Worm (Caenorhabditis elegans) whole organism, mixed stage, embryonic: ENCODE data around the gene T24D5.4.

ENCODE experiments used
- M03D4.4 ChIP-seq: sonication (generic microtip); optimal IDR thresholded peaks from 2 replicates; lab custom pipeline; 2017; ENCODE audit warnings: mild to moderate bottlenecking, missing genetic modification characterization, missing compliant biosample characterization
- bed-3 ChIP-seq: fragments of 200-800 bp; sonication (Bioruptor generic); optimal IDR thresholded peaks from 3 replicates; lab custom pipeline; 2018; ENCODE audit warnings: mild to moderate bottlenecking, missing genetic modification characterization, moderate library complexity, missing compliant biosample characterization
- blmp-1 ChIP-seq: fragments of 150-350 bp; optimal IDR thresholded peaks from 2 replicates; lab custom pipeline; 2014; ENCODE audit warnings: missing biosample characterization, missing genetic modification characterization
- ceh-39 ChIP-seq: fragments of 150-350 bp; optimal IDR thresholded peaks from 2 replicates; lab custom pipeline; 2014; ENCODE audit warnings: missing biosample characterization, missing genetic modification characterization
- ceh-43 ChIP-seq: fragments of 200-800 bp; sonication (Bioruptor generic); optimal IDR thresholded peaks from 2 replicates; lab custom pipeline; 2018; ENCODE audit warnings: mild to moderate bottlenecking, missing genetic modification characterization, moderate library complexity, missing compliant biosample characterization
- ceh-83 ChIP-seq: fragments of 200-800 bp; sonication (Bioruptor generic); optimal IDR thresholded peaks from 2 replicates; lab custom pipeline; 2018; ENCODE audit warnings: mild to moderate bottlenecking, missing genetic modification characterization, missing compliant biosample characterization
- ces-1 ChIP-seq: fragments of 150-350 bp; optimal IDR thresholded peaks from 2 replicates; lab custom pipeline; 2014; ENCODE audit warnings: missing biosample characterization, missing genetic modification reagents, missing genetic modification characterization
- cnd-1 ChIP-seq: fragments of 200-800 bp; sonication (Bioruptor generic); optimal IDR thresholded peaks from 2 replicates; lab custom pipeline; 2018; ENCODE audit warnings: mild to moderate bottlenecking, missing genetic modification characterization, missing compliant biosample characterization
- drap-1 ChIP-seq: fragments of 200-800 bp; sonication (Bioruptor generic); optimal IDR thresholded peaks from 3 replicates; lab custom pipeline; 2018; ENCODE audit warnings: mild to moderate bottlenecking, missing genetic modification characterization, missing compliant biosample characterization
- elt-1 ChIP-seq: sonication (generic microtip); optimal IDR thresholded peaks from 2 replicates; lab custom pipeline; 2017; ENCODE audit warnings: missing genetic modification characterization, mild to moderate bottlenecking, missing compliant biosample characterization, antibody characterized with exemption, moderate library complexity, borderline replicate concordance; ENCODE audit not compliant: insufficient read depth
- elt-3 ChIP-seq: fragments of 150-350 bp; optimal IDR thresholded peaks from 2 replicates; lab custom pipeline; 2014; ENCODE audit warnings: missing biosample characterization, missing genetic modification characterization
- flh-1 ChIP-seq: fragments of 200-800 bp; sonication (Bioruptor generic); optimal IDR thresholded peaks from 2 replicates; lab custom pipeline; 2018; ENCODE audit warnings: mild to moderate bottlenecking, missing genetic modification characterization, moderate library complexity, missing compliant biosample characterization
- ham-2 ChIP-seq: fragments of 200-800 bp; sonication (Bioruptor generic); optimal IDR thresholded peaks from 2 replicates; lab custom pipeline; 2018; ENCODE audit warnings: mild to moderate bottlenecking, missing genetic modification characterization, missing compliant biosample characterization
- hlh-1 ChIP-seq: fragments of 150-350 bp; optimal IDR thresholded peaks from 2 replicates; lab custom pipeline; 2014; ENCODE audit warnings: missing biosample characterization, missing genetic modification reagents, missing genetic modification characterization
- lin-13 ChIP-seq: fragments of 150-350 bp; optimal IDR thresholded peaks from 2 replicates; lab custom pipeline; 2014; ENCODE audit warnings: missing biosample characterization, missing genetic modification characterization
- lin-32 ChIP-seq: fragments of 200-800 bp; sonication (Bioruptor generic); optimal IDR thresholded peaks from 2 replicates; lab custom pipeline; 2018; ENCODE audit warnings: mild to moderate bottlenecking, missing genetic modification characterization, missing compliant biosample characterization
- lsy-2 ChIP-seq: fragments of 150-350 bp; optimal IDR thresholded peaks from 2 replicates; lab custom pipeline; 2014; ENCODE audit warnings: missing biosample characterization, missing genetic modification characterization
- mab-5 ChIP-seq: fragments of 150-350 bp; optimal IDR thresholded peaks from 2 replicates; lab custom pipeline; 2014; ENCODE audit warnings: missing biosample characterization, missing genetic modification characterization
- mep-1 ChIP-seq: fragments of 150-350 bp; optimal IDR thresholded peaks from 2 replicates; lab custom pipeline; 2017; ENCODE audit warnings: missing biosample characterization, missing genetic modification reagents, missing genetic modification characterization, inconsistent platforms
- mls-2 ChIP-seq: sonication (generic microtip); optimal IDR thresholded peaks from 2 replicates; lab custom pipeline; 2016; ENCODE audit warnings: mild to moderate bottlenecking, missing genetic modification characterization, moderate library complexity, missing compliant biosample characterization
- nhr-12 ChIP-seq: fragments of 150-350 bp; optimal IDR thresholded peaks from 2 replicates; lab custom pipeline; 2014; ENCODE audit warnings: missing biosample characterization, missing genetic modification characterization
- nhr-2 ChIP-seq: fragments of 150-350 bp; optimal IDR thresholded peaks from 2 replicates; lab custom pipeline; 2014; ENCODE audit warnings: missing biosample characterization, missing genetic modification characterization
- nhr-237 ChIP-seq: fragments of 150-350 bp; optimal IDR thresholded peaks from 2 replicates; lab custom pipeline; 2014; ENCODE audit warnings: missing biosample characterization, missing genetic modification characterization
- nhr-28 ChIP-seq: fragments of 150-350 bp; optimal IDR thresholded peaks from 2 replicates; lab custom pipeline; 2014; ENCODE audit warnings: missing biosample characterization, missing genetic modification characterization
- nhr-76 ChIP-seq: sonication (generic microtip); optimal IDR thresholded peaks from 2 replicates; lab custom pipeline; 2017; ENCODE audit warnings: missing biosample characterization, missing genetic modification characterization
- pha-4 ChIP-seq: fragments of 150-350 bp; optimal IDR thresholded peaks from 2 replicates; lab custom pipeline; 2018; ENCODE audit warnings: missing biosample characterization, missing genetic modification reagents, missing genetic modification characterization
- sem-2 ChIP-seq: fragments of 200-800 bp; sonication (Bioruptor generic); optimal IDR thresholded peaks from 2 replicates; lab custom pipeline; 2018; ENCODE audit warnings: mild to moderate bottlenecking, missing genetic modification characterization, missing compliant biosample characterization
- snpc-4 ChIP-seq: fragments of 150-350 bp; optimal IDR thresholded peaks from 2 replicates; lab custom pipeline; 2014; ENCODE audit warnings: missing biosample characterization, missing genetic modification characterization
- sptf-1 ChIP-seq: sonication (generic microtip); optimal IDR thresholded peaks from 2 replicates; lab custom pipeline; 2017; ENCODE audit warnings: mild to moderate bottlenecking, missing genetic modification characterization, moderate library complexity, missing compliant biosample characterization
- tbx-8 ChIP-seq: fragments of 200-800 bp; sonication (Bioruptor generic); optimal IDR thresholded peaks from 2 replicates; lab custom pipeline; 2018; ENCODE audit warnings: mild to moderate bottlenecking, missing genetic modification characterization, moderate library complexity, missing compliant biosample characterization
- unc-120 ChIP-seq: sonication (generic microtip); optimal IDR thresholded peaks from 2 replicates; lab custom pipeline; 2017; ENCODE audit warnings: missing genetic modification characterization, missing compliant biosample characterization; ENCODE audit not compliant: poor library complexity, severe bottlenecking
- unc-39 ChIP-seq: fragments of 150-350 bp; optimal IDR thresholded peaks from 2 replicates; lab custom pipeline; 2014; ENCODE audit warnings: missing biosample characterization, missing genetic modification characterization
- unc-62 ChIP-seq: fragments of 150-350 bp; optimal IDR thresholded peaks from 2 replicates; lab custom pipeline; 2014; ENCODE audit warnings: missing biosample characterization, missing genetic modification reagents, missing genetic modification characterization
- zip-8 ChIP-seq: fragments of 150-350 bp; optimal IDR thresholded peaks from 2 replicates; lab custom pipeline; 2014; ENCODE audit warnings: missing biosample characterization, missing genetic modification characterization
- ztf-11 ChIP-seq: fragments of 150-350 bp; optimal IDR thresholded peaks from 2 replicates; lab custom pipeline; 2014; ENCODE audit warnings: missing biosample characterization, missing genetic modification characterization

The T24D5.4 gene

DNA sequence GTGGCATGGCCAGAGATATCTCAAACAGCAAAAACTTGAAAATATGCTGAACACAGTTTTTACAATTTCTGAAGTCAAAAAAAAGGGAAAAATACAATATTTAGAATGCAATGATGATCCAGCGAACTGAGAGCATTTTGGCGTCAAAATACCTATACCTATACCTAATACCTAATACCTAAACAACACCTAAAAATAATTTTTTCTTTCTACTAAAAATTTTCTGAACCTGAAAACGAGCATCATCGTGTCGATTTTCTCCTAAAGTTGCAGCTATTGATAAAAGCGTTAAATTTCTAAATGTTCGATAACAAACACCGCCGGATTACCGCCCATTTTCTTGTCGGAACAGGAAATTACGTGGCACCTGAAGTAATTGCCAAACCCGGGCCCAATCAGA lies at the start of gene T24D5.4:
Gene T24D5.4 (plus strand): TSS at position 301 of the 400 bp plus-strand sequence.
- TF ChIP-seq tbx-8 (GFP tag; lab: Kevin White, UChicago) (no peak), hlh-1 (tag; lab: Kevin White, UChicago) (no peak), mab-5 (tag; lab: Kevin White, UChicago) (no peak), zip-8 (tag; lab: Kevin White, UChicago) (no peak), ceh-83 (no peak), ztf-11 (tag; lab: Kevin White, UChicago) (no peak), unc-62 (GFP tag; lab: Kevin White, UChicago) (no peak), elt-3 (tag; lab: Kevin White, UChicago) (no peak), lin-32 (GFP tag; lab: Kevin White, UChicago) (no peak), lsy-2 (no peak)

DNA sequence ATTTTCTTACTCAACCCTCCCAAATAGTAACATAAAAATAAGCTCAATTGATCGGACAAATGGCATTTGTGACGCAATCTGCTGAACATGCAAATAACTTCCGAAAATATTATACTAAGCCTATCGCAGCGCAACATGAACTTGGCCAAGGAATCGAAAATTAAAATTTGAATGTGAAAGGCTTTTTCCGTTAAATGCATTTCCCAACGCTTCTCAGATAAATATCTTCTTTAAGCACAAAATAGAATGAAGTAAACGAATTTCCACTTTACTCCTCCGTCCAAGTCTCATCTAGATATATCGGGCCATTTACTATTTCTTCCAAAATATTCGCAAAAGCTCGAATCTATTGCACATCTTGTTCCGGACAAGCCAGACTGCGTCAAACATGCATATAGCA lies 47.9 kb upstream of the T24D5.4 start:
- TF ChIP-seq cnd-1 (tag; lab: Kevin White, UChicago) (no peak), ces-1 (GFP tag; lab: Kevin White, UChicago) (peak; percentile 96), sem-2 (GFP tag; lab: Kevin White, UChicago) (no peak), flh-1 (GFP tag; lab: Kevin White, UChicago) (no peak)

DNA sequence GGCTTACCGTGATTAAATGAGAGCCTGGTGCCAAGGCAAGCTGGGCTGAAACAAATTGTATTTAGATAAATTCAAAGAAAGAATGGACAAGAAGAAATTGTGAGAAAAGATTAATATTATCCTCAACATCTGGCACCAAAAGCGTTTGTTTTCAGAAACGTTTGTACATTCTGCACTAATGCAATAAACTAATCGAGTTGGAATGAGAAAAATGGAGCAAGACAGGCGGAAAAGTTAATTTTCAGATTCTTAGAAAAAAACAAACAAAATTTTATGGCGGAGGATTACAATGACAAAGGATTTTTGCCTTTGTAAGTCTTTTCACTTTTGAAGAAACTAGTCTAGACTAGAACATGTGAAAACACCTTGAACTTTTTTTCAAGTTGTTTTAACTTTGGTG lies 45.3 kb upstream of the T24D5.4 start, which contains the start of gene npr-4:
Gene npr-4 (minus strand): TSS at position 52 of the 400 bp plus-strand sequence.
- TF ChIP-seq tbx-8 (GFP tag; lab: Kevin White, UChicago) (no peak), snpc-4 (tag; lab: Kevin White, UChicago) (no peak), unc-62 (GFP tag; lab: Kevin White, UChicago) (no peak), unc-120 (tag; lab: Kevin White, UChicago) (no peak), nhr-12 (no peak), ham-2 (GFP tag; lab: Kevin White, UChicago) (no peak), lin-32 (GFP tag; lab: Kevin White, UChicago) (no peak), mep-1 (tag; lab: Kevin White, UChicago) (no peak), mab-5 (tag; lab: Kevin White, UChicago) (no peak), mls-2 (tag; lab: Kevin White, UChicago) (no peak), ces-1 (GFP tag; lab: Kevin White, UChicago) (no peak), cnd-1 (tag; lab: Kevin White, UChicago) (no peak), drap-1 (GFP tag; lab: Kevin White, UChicago) (no peak), ceh-43 (GFP tag; lab: Kevin White, UChicago) (no peak)

DNA sequence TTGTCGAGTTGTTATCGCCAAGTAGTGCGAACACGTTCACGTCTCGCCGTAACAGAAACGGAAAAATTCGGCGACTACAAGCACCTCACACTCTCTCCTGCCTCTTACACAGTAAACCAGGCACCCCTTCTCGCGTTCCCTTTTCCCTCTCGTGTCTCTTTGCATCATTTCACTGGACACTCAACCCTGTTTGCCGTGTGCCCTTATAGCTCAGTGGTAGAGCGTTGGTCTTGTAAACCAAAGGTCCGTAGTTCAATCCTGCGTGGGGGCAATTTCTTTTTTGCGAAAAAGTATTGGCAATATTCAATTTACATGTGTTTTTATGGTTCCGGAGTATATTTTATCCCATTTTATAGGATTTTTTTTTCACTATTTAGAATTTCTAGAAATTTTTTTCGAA lies 33.4 kb upstream of the T24D5.4 start:
- TF ChIP-seq ceh-83 (peak; percentile 92), sptf-1 (tag; lab: Kevin White, UChicago) (peak; percentile 97), elt-1 (tag; lab: Kevin White, UChicago) (no peak), hlh-1 (tag; lab: Kevin White, UChicago) (peak; percentile 34), lsy-2 (peak; percentile 31), pha-4 (tag; lab: Kevin White, UChicago) (peak; percentile 69), cnd-1 (tag; lab: Kevin White, UChicago) (peak; percentile 94), nhr-28 (tag; lab: Kevin White, UChicago) (peak; percentile 51), sem-2 (GFP tag; lab: Kevin White, UChicago) (peak; percentile 85), flh-1 (GFP tag; lab: Kevin White, UChicago) (peak; percentile 76), mab-5 (tag; lab: Kevin White, UChicago) (no peak), ceh-39 (tag; lab: Kevin White, UChicago) (peak; percentile 9), unc-62 (GFP tag; lab: Kevin White, UChicago) (peak; percentile 56), drap-1 (GFP tag; lab: Kevin White, UChicago) (peak; percentile 94), mep-1 (tag; lab: Kevin White, UChicago) (peak; percentile 69), zip-8 (tag; lab: Kevin White, UChicago) (no peak), snpc-4 (tag; lab: Kevin White, UChicago) (no peak), nhr-76 (tag; lab: Kevin White, UChicago) (no peak), unc-39 (tag; lab: Kevin White, UChicago) (no peak), unc-120 (tag; lab: Kevin White, UChicago) (peak; percentile 93), tbx-8 (GFP tag; lab: Kevin White, UChicago) (peak; percentile 76), blmp-1 (tag; lab: Kevin White, UChicago) (no peak), M03D4.4 (tag; lab: Kevin White, UChicago) (peak; percentile 94), bed-3 (peak; percentile 86), ztf-11 (tag; lab: Kevin White, UChicago) (no peak), ham-2 (GFP tag; lab: Kevin White, UChicago) (peak; percentile 89), nhr-237 (peak; percentile 5), ces-1 (GFP tag; lab: Kevin White, UChicago) (peak; percentile 61), nhr-2 (tag; lab: Kevin White, UChicago) (no peak), lin-32 (GFP tag; lab: Kevin White, UChicago) (peak; percentile 85), nhr-12 (peak; percentile 8), elt-3 (tag; lab: Kevin White, UChicago) (no peak), ceh-43 (GFP tag; lab: Kevin White, UChicago) (peak; percentile 87), lin-13 (peak; percentile 77), mls-2 (tag; lab: Kevin White, UChicago) (peak; percentile 95)
